Worm (Caenorhabditis elegans): ENCODE data around the gene K01G5.8.
A peak's percentile ranks its signal among the peaks of the same experiment; 100 is the strongest.

DNA sequence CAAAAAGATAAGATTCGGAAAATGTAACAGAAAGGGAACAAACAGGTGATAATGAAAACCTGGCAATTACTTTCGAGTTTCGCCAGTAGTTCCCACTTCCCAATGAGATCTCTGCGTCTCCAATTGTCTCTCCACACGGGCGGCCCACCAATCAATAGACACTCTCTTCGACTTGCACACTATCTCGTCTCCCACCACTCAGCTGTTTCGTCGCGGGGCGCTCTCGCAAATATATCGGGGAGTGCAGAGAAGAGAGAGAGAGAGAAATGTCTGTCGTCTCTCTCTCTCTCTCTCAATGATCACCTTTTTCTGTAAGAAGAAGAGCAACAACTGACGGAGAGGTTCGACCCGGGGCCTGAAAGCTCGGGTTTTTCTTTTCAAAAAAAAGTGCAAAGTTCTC lies 20.4 kb downstream of the K01G5.8 start:
- TF ChIP-seq snpc-4 (tag; optimal IDR thresholded peaks at IDR 0.05) (peak; percentile 19), nhr-129 (tag; optimal IDR thresholded peaks at IDR 0.05) (peak; percentile 85), ceh-82 (tag; optimal IDR thresholded peaks at IDR 0.05) (no peak), lin-13 (GFP tag; optimal IDR thresholded peaks at IDR 0.05) (peak; percentile 66), elt-3 (tag; optimal IDR thresholded peaks at IDR 0.05) (no peak), nhr-23 (tag; optimal IDR thresholded peaks at IDR 0.05) (no peak), unc-62 (GFP tag; optimal IDR thresholded peaks at IDR 0.05) (no peak), ama-1 (optimal IDR thresholded peaks at IDR 0.05) (no peak)
